Worm (Caenorhabditis elegans) whole organism, young adult: ENCODE measurements around the gene F14H3.6.

Experiments used
- B0261.1 ChIP-seq: sonication (generic microtip); optimal IDR thresholded peaks from 2 replicates; lab custom pipeline; 2016; ENCODE audit warnings: mild to moderate bottlenecking, missing genetic modification characterization, moderate library complexity, missing compliant biosample characterization
- C17E4.6 ChIP-seq: fragments of 200-800 bp; sonication (Bioruptor generic); IDR thresholded peaks from 2 replicates; pipeline ENCODE4 v1.3.6; 2022; ENCODE audit warnings: missing genetic modification reagents, missing genetic modification characterization, missing compliant biosample characterization
- F33H1.4 ChIP-seq: fragments of 200-800 bp; sonication (Bioruptor generic); IDR thresholded peaks from 2 replicates; pipeline ENCODE4 v1.3.6; 2022; ENCODE audit warnings: missing genetic modification reagents, missing genetic modification characterization, missing compliant biosample characterization
- K11D2.4 ChIP-seq: fragments of 200-800 bp; sonication (Bioruptor generic); IDR thresholded peaks from 2 replicates; pipeline ENCODE4 v1.3.6; 2022; ENCODE audit warnings: missing genetic modification reagents, missing genetic modification characterization, missing compliant biosample characterization
- bed-2 ChIP-seq: fragments of 200-800 bp; sonication (Bioruptor generic); IDR thresholded peaks from 2 replicates; pipeline ENCODE4 v1.3.6; 2022; ENCODE audit warnings: missing genetic modification reagents, missing genetic modification characterization, missing compliant biosample characterization
- efl-1 ChIP-seq: fragments of 150-350 bp; optimal IDR thresholded peaks from 2 replicates; lab custom pipeline; 2014; ENCODE audit warnings: missing biosample characterization, missing genetic modification reagents, missing genetic modification characterization
- egrh-3 ChIP-seq: fragments of 200-800 bp; sonication (Bioruptor generic); IDR thresholded peaks from 2 replicates; pipeline ENCODE4 v1.3.6; 2022; ENCODE audit warnings: missing genetic modification reagents, missing genetic modification characterization, missing compliant biosample characterization
- ekl-4 ChIP-seq: fragments of 200-800 bp; sonication (Bioruptor generic); IDR thresholded peaks from 2 replicates; pipeline ENCODE4 v1.3.6; 2022; ENCODE audit warnings: missing genetic modification reagents, missing genetic modification characterization, missing compliant biosample characterization
- ets-4 ChIP-seq: fragments of 200-800 bp; sonication (Bioruptor generic); optimal IDR thresholded peaks from 2 replicates; lab custom pipeline; 2018; ENCODE audit warnings: mild to moderate bottlenecking, missing genetic modification characterization, missing compliant biosample characterization
- madf-8 ChIP-seq: fragments of 200-800 bp; sonication (Bioruptor generic); conservative IDR thresholded peaks from 2 replicates; pipeline ENCODE4 v1.3.6; 2022; ENCODE audit warnings: missing genetic modification reagents, missing genetic modification characterization, missing compliant biosample characterization
- mxl-1 ChIP-seq: sonication (generic microtip); optimal IDR thresholded peaks from 2 replicates; lab custom pipeline; 2016; ENCODE audit warnings: missing genetic modification characterization, missing compliant biosample characterization
- nfya-2 ChIP-seq: fragments of 200-800 bp; sonication (Bioruptor generic); IDR thresholded peaks from 2 replicates; pipeline ENCODE4 v1.3.6; 2022; ENCODE audit warnings: missing genetic modification reagents, missing genetic modification characterization, missing compliant biosample characterization
- nhr-90 ChIP-seq: sonication (generic microtip); optimal IDR thresholded peaks from 2 replicates; lab custom pipeline; 2016; ENCODE audit warnings: missing genotype, mild to moderate bottlenecking, missing genetic modification characterization, missing compliant biosample characterization
- pha-4 ChIP-seq: fragments of 150-350 bp; sonication (generic microtip); optimal IDR thresholded peaks from 2 replicates; lab custom pipeline; 2014; ENCODE audit warnings: missing biosample characterization, missing genetic modification reagents, missing genetic modification characterization

DNA sequence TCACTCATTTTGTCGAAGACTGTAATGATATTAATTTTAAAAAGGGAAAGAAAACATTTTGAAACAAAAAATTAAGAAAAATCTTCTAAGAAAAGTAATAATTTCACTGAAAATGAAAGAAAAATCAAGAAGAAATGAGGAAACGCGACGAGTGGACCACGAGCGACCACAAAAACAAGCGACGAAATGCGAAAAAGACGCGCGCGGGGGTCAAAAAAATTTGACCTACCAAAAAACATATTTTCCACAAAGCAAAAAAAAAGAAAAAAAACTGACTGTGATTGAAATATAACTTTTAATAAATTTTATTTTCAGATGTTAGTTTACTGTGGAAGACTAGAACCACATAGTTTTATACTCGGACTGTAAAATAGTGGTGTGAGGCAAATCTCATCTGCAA, at the start of gene F14H3.6:
- TF ChIP-seq C17E4.6 (GFP tag; lab: Robert Waterston, UW) = no peak
- TF ChIP-seq B0261.1 = no peak
- no peak for TF ChIP-seq nhr-90 (tag; lab: Kevin White, UChicago)
- TF ChIP-seq K11D2.4 (GFP tag; lab: Robert Waterston, UW) = no peak
- TF ChIP-seq ets-4 (GFP tag; lab: Kevin White, UChicago) = no peak
- TF ChIP-seq ekl-4 (GFP tag; lab: Robert Waterston, UW) = no peak
- peak; percentile 86 for TF ChIP-seq efl-1
- no peak for TF ChIP-seq F33H1.4
- no peak for TF ChIP-seq nfya-2
- TF ChIP-seq pha-4 (tag; lab: Kevin White, UChicago) = no peak
- no peak for TF ChIP-seq bed-2 (GFP tag; lab: Robert Waterston, UW)
- no peak for TF ChIP-seq mxl-1 (tag; lab: Kevin White, UChicago)
- no peak for TF ChIP-seq egrh-3 (GFP tag; lab: Robert Waterston, UW)
- peak; percentile 75 for TF ChIP-seq madf-8
